Fruit fly (Drosophila melanogaster): Measurements from ENCODE around the gene 7B2.

dm6 chr3R:5393742-5394391 lies 17.3 kb downstream of the 7B2 start, which contains the start of gene CG1172:
- TF ChIP-seq Myc (optimal IDR thresholded peaks at IDR 0.05) (no peak), psq (optimal IDR thresholded peaks at IDR 0.05) (no peak), h (optimal IDR thresholded peaks at IDR 0.05) (no peak)
